Fruit fly (Drosophila melanogaster) whole organism, adult: ENCODE data around the gene CG9743.

ENCODE experiments used
- CG12768 ChIP-seq: fragments of 200-800 bp; sonication (Bioruptor generic); optimal IDR thresholded peaks from 2 replicates; lab custom pipeline; 2017; ENCODE audit warnings: missing biosample characterization, missing genetic modification characterization, mild to moderate bottlenecking, moderate library complexity, missing genetic modification reagents
- CG33017 ChIP-seq: fragments of 200-800 bp; sonication (Bioruptor generic); optimal IDR thresholded peaks from 2 replicates; lab custom pipeline; 2018; ENCODE audit warnings: missing biosample characterization, mild to moderate bottlenecking, missing genetic modification characterization, moderate library complexity
- CG5204 ChIP-seq: fragments of 200-800 bp; sonication (Bioruptor generic); optimal IDR thresholded peaks from 2 replicates; lab custom pipeline; 2016; ENCODE audit warnings: missing biosample characterization, missing genetic modification characterization
- Mnt ChIP-seq: fragments of 200-800 bp; sonication (Bioruptor generic); optimal IDR thresholded peaks from 2 replicates; lab custom pipeline; 2016; ENCODE audit warnings: missing biosample characterization, mild to moderate bottlenecking, missing genetic modification characterization

CG9743 gene

DNA sequence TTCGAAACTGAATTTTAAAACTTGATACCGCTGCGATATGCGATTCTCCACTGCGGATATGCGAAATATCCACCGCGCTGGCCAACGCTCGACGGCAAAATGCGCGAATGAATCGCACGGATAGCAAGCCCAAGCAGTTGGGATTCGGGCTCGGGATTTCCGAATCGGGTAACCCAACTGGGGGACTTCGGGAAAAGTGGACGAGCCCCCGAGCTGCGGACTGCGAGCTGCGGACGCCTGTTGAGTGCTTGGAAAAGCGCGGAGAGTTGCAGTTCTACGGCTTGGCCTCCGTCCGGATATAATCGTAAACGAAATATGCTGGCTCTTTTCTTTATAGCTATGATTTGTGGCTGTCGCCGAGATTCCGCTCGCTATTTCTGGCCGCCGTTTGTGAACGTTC is 53.3 kb downstream of the CG9743 start, which contains the start of gene AdoR:
TSS of gene AdoR (minus strand) at position 101 of the 400 bp plus-strand sequence.
- TF ChIP-seq CG12768 (GFP tag; lab: Kevin White, UChicago) (no peak), Mnt (GFP tag; lab: Kevin White, UChicago) (no peak), CG33017 (tag; lab: Kevin White, UChicago) (no peak), CG5204 (GFP tag; lab: Kevin White, UChicago) (no peak)
